Fruit fly (Drosophila melanogaster) whole organism, adult: ENCODE results near the gene Tom20.

Source experiments
- CG11617 ChIP-seq: fragments of 200-800 bp; sonication (Bioruptor generic); optimal IDR thresholded peaks from 2 replicates; lab custom pipeline; 2017; ENCODE audit warnings: mild to moderate bottlenecking, missing biosample characterization, missing genetic modification reagents, missing genetic modification characterization
- CG12768 ChIP-seq: fragments of 200-800 bp; sonication (Bioruptor generic); optimal IDR thresholded peaks from 2 replicates; lab custom pipeline; 2017; ENCODE audit warnings: missing biosample characterization, missing genetic modification characterization, mild to moderate bottlenecking, moderate library complexity, missing genetic modification reagents
- CG14711 ChIP-seq: fragments of 200-800 bp; sonication (Bioruptor generic); optimal IDR thresholded peaks from 2 replicates; lab custom pipeline; 2018; ENCODE audit warnings: missing biosample characterization, mild to moderate bottlenecking, missing genetic modification characterization, moderate library complexity
- CG1620 ChIP-seq: fragments of 200-800 bp; sonication (Bioruptor generic); optimal IDR thresholded peaks from 2 replicates; lab custom pipeline; 2016; ENCODE audit warnings: missing biosample characterization, missing genetic modification characterization
- CG7045 ChIP-seq: fragments of 200-800 bp; sonication (Bioruptor generic); optimal IDR thresholded peaks from 2 replicates; lab custom pipeline; 2017; ENCODE audit warnings: missing biosample characterization, mild to moderate bottlenecking, missing genetic modification characterization
- CG7101 ChIP-seq: fragments of 200-800 bp; sonication (Bioruptor generic); optimal IDR thresholded peaks from 2 replicates; lab custom pipeline; 2018; ENCODE audit warnings: missing biosample characterization, mild to moderate bottlenecking, missing genetic modification characterization, moderate library complexity
- Mnt ChIP-seq: fragments of 200-800 bp; sonication (Bioruptor generic); optimal IDR thresholded peaks from 2 replicates; lab custom pipeline; 2016; ENCODE audit warnings: missing biosample characterization, mild to moderate bottlenecking, missing genetic modification characterization
- cic ChIP-seq: fragments of 200-800 bp; sonication (Bioruptor generic); optimal IDR thresholded peaks from 2 replicates; lab custom pipeline; 2017; ENCODE audit warnings: missing biosample characterization, mild to moderate bottlenecking, missing genetic modification characterization, moderate library complexity
- cnc ChIP-seq, 2 experiments: fragments of >200 bp; optimal IDR thresholded peaks; 2 replicates each; lab custom pipeline; 2017
- kay ChIP-seq: fragments of 200-800 bp; sonication (Bioruptor generic); peaks from one replicate; lab custom pipeline; 2016; ENCODE audit warnings: missing biosample characterization, missing genetic modification characterization, borderline replicate concordance
- ovo ChIP-seq: fragments of 200-800 bp; sonication (Bioruptor generic); optimal IDR thresholded peaks from 2 replicates; lab custom pipeline; 2016; ENCODE audit warnings: missing biosample characterization, missing genetic modification characterization
- tj ChIP-seq: fragments of 200-800 bp; sonication (Bioruptor generic); optimal IDR thresholded peaks from 3 replicates; lab custom pipeline; 2017; ENCODE audit warnings: missing biosample characterization, mild to moderate bottlenecking, missing genetic modification characterization, moderate library complexity

dm6 chr3L:20000878-20001640 lies 615 bp downstream of the Tom20 start:
- no peak for TF ChIP-seq CG11617 (GFP tag; lab: Kevin White, UChicago)
- no peak for TF ChIP-seq cnc (optimal IDR thresholded peaks at IDR 0.05; lab: Kevin White, UChicago)
- no peak for TF ChIP-seq kay (GFP tag; lab: Kevin White, UChicago)
- no peak for TF ChIP-seq ovo
- no peak for TF ChIP-seq CG1620 (GFP tag; lab: Kevin White, UChicago)
- no peak for TF ChIP-seq tj (GFP tag; lab: Kevin White, UChicago)
- no peak for TF ChIP-seq CG7045
- TF ChIP-seq CG14711 (tag; lab: Kevin White, UChicago) = no peak
- no peak for TF ChIP-seq CG7101 (tag; lab: Kevin White, UChicago)
- TF ChIP-seq CG12768 (GFP tag; lab: Kevin White, UChicago) = no peak
- TF ChIP-seq Mnt (GFP tag; lab: Kevin White, UChicago) = peak; percentile 67
- no peak for TF ChIP-seq cic
